Worm (Caenorhabditis elegans): ENCODE measurements around the gene srw-17.

- TF ChIP-seq unc-39 (tag; optimal IDR thresholded peaks at IDR 0.05) (no peak), ceh-16 (tag; optimal IDR thresholded peaks at IDR 0.05) (no peak), R02D3.7 (tag; optimal IDR thresholded peaks at IDR 0.05) (no peak), lin-13 (GFP tag; optimal IDR thresholded peaks at IDR 0.05) (no peak), unc-62 (GFP tag; optimal IDR thresholded peaks at IDR 0.05) (no peak), mab-5 (tag; optimal IDR thresholded peaks at IDR 0.05) (no peak), nhr-6 (tag; optimal IDR thresholded peaks at IDR 0.05) (no peak), nhr-23 (tag; optimal IDR thresholded peaks at IDR 0.05) (no peak), lin-39 (tag; optimal IDR thresholded peaks at IDR 0.05) (no peak), ZK546.5 (tag; optimal IDR thresholded peaks at IDR 0.05) (no peak), dmd-4 (tag; optimal IDR thresholded peaks at IDR 0.05) (no peak)
These were observed 17.8 kb downstream of the srw-17 start, which contains the start of gene srsx-37 for ce11 chrV:15259049-15259448.
